Fruit fly (Drosophila melanogaster) whole organism, embryonic: ENCODE data around the gene Col4a1.

Experiments
- Atf6 ChIP-seq: fragments of 200-800 bp; sonication (Bioruptor generic); IDR thresholded peaks from 2 replicates; pipeline ENCODE4 v1.3.6; 2022; ENCODE audit warnings: missing biosample characterization, missing genetic modification characterization
- B-H2 ChIP-seq: fragments of 200-800 bp; sonication (Bioruptor generic); optimal IDR thresholded peaks from 2 replicates; lab custom pipeline; 2018; ENCODE audit warnings: missing biosample characterization, mild to moderate bottlenecking, missing genetic modification characterization
- Bgb ChIP-seq: fragments of 200-800 bp; sonication (Bioruptor generic); IDR thresholded peaks from 2 replicates; pipeline ENCODE4 v1.3.6; 2022; ENCODE audit warnings: missing biosample characterization, missing genetic modification characterization; ENCODE audit not compliant: partially characterized antibody
- CG10321 ChIP-seq: fragments of 200-800 bp; sonication (Bioruptor generic); IDR thresholded peaks from 2 replicates; pipeline ENCODE4 v1.3.6; 2022; ENCODE audit warnings: missing biosample characterization, missing genetic modification characterization
- CG11398 ChIP-seq: fragments of 200-800 bp; sonication (Bioruptor generic); optimal IDR thresholded peaks from 2 replicates; lab custom pipeline; 2016; ENCODE audit warnings: missing biosample characterization, missing genetic modification characterization
- CG1233 ChIP-seq: fragments of 200-800 bp; sonication (Bioruptor generic); optimal IDR thresholded peaks from 4 replicates; lab custom pipeline; 2018; ENCODE audit warnings: missing biosample characterization, mild to moderate bottlenecking, missing genetic modification characterization
- CG12744 ChIP-seq: fragments of 200-800 bp; sonication (Bioruptor generic); optimal IDR thresholded peaks from 2 replicates; lab custom pipeline; 2016; ENCODE audit warnings: missing biosample characterization, missing genetic modification characterization
- CG14014 ChIP-seq: fragments of 200-800 bp; sonication (Bioruptor generic); IDR thresholded peaks from 2 replicates; pipeline ENCODE4 v1.3.6; 2022; ENCODE audit warnings: missing biosample characterization, missing genetic modification characterization
- CG14710 ChIP-seq: fragments of 200-800 bp; sonication (Bioruptor generic); optimal IDR thresholded peaks from 3 replicates; lab custom pipeline; 2019; ENCODE audit warnings: missing biosample characterization, mild to moderate bottlenecking, missing genetic modification characterization, moderate library complexity
- CG15514 ChIP-seq: fragments of 200-800 bp; sonication (Bioruptor generic); optimal IDR thresholded peaks from 3 replicates; lab custom pipeline; 2017; ENCODE audit warnings: missing biosample characterization, missing genetic modification characterization, mild to moderate bottlenecking, moderate library complexity, missing genetic modification reagents
- CG15696 ChIP-seq: fragments of 200-800 bp; sonication (Bioruptor generic); optimal IDR thresholded peaks from 2 replicates; lab custom pipeline; 2019; ENCODE audit warnings: missing biosample characterization, mild to moderate bottlenecking, missing genetic modification characterization, moderate library complexity
- CG16779 ChIP-seq: fragments of 200-800 bp; sonication (Bioruptor generic); IDR thresholded peaks from 2 replicates; pipeline ENCODE4 v1.3.6; 2022; ENCODE audit warnings: missing biosample characterization, missing genetic modification characterization
- CG17568 ChIP-seq: fragments of 200-800 bp; sonication (Bioruptor generic); optimal IDR thresholded peaks from 2 replicates; lab custom pipeline; 2018; ENCODE audit warnings: missing biosample characterization, mild to moderate bottlenecking, missing genetic modification characterization, moderate library complexity
- CG1832 ChIP-seq: fragments of 200-800 bp; sonication (Bioruptor generic); optimal IDR thresholded peaks from 2 replicates; lab custom pipeline; 2017; ENCODE audit warnings: missing biosample characterization, mild to moderate bottlenecking, missing genetic modification characterization, inconsistent platforms
- CG18619 ChIP-seq: fragments of 200-800 bp; sonication (Bioruptor generic); optimal IDR thresholded peaks from 3 replicates; lab custom pipeline; 2017; ENCODE audit warnings: missing biosample characterization, mild to moderate bottlenecking, missing genetic modification characterization
- CG2712 ChIP-seq: fragments of 200-800 bp; optimal IDR thresholded peaks from 3 replicates; lab custom pipeline; 2019; ENCODE audit warnings: missing biosample characterization, mild to moderate bottlenecking, missing genetic modification characterization, moderate library complexity
- CG2889 ChIP-seq: fragments of 200-800 bp; sonication (Bioruptor generic); IDR thresholded peaks from 3 replicates; pipeline ENCODE4 v1.3.6; 2022; ENCODE audit warnings: missing biosample characterization, missing genetic modification characterization
- CG34376 ChIP-seq: fragments of 200-800 bp; sonication (Bioruptor generic); optimal IDR thresholded peaks from 2 replicates; lab custom pipeline; 2018; ENCODE audit warnings: missing biosample characterization, mild to moderate bottlenecking, missing genetic modification characterization
- CG4730 ChIP-seq: fragments of 200-800 bp; sonication (Bioruptor generic); IDR thresholded peaks from 2 replicates; pipeline ENCODE4 v1.3.6; 2022; ENCODE audit warnings: missing biosample characterization, missing genetic modification characterization
- CG6854 ChIP-seq: fragments of 200-800 bp; sonication (Bioruptor generic); optimal IDR thresholded peaks from 3 replicates; lab custom pipeline; 2017; ENCODE audit warnings: missing biosample characterization, mild to moderate bottlenecking, missing genetic modification characterization
- CG8478 ChIP-seq: fragments of >200 bp; optimal IDR thresholded peaks from 2 replicates; lab custom pipeline; 2018
- CG8765 ChIP-seq: fragments of 200-800 bp; sonication (Bioruptor generic); IDR thresholded peaks from 2 replicates; pipeline ENCODE4 v1.3.6; 2022; ENCODE audit warnings: missing biosample characterization, missing genetic modification characterization
- D ChIP-seq, 2 experiments: fragments of 200-800 bp in 1 of 2; fragments of >200 bp in 1 of 2; sonication (Bioruptor generic) in 1 of 2; optimal IDR thresholded peaks; 2 replicates in 1 of 2; 3 replicates in 1 of 2; lab custom pipeline; 2017; ENCODE audit warnings: mild to moderate bottlenecking in 1 of 2, missing biosample characterization in 1 of 2, missing genetic modification characterization in 1 of 2, missing genetic modification reagents in 1 of 2
- Elba2 ChIP-seq: fragments of 200-800 bp; sonication (Bioruptor generic); optimal IDR thresholded peaks from 3 replicates; lab custom pipeline; 2016; ENCODE audit warnings: missing biosample characterization, missing genetic modification characterization
- Fer3 ChIP-seq: fragments of 200-800 bp; sonication (Bioruptor generic); optimal IDR thresholded peaks from 2 replicates; lab custom pipeline; 2018; ENCODE audit warnings: missing biosample characterization, mild to moderate bottlenecking, missing genetic modification characterization, moderate library complexity
- HLH3B ChIP-seq: fragments of 200-800 bp; sonication (Bioruptor generic); IDR thresholded peaks from 2 replicates; pipeline ENCODE4 v1.3.6; 2022; ENCODE audit warnings: missing biosample characterization, missing genetic modification characterization
- Lhr ChIP-seq: fragments of 200-800 bp; sonication (Bioruptor generic); optimal IDR thresholded peaks from 3 replicates; lab custom pipeline; 2017; ENCODE audit warnings: mild to moderate bottlenecking, missing biosample characterization, missing genetic modification reagents, missing genetic modification characterization
- Lim3 ChIP-seq: fragments of 200-800 bp; sonication (Bioruptor generic); IDR thresholded peaks from 2 replicates; pipeline ENCODE4 v1.3.6; 2022; ENCODE audit warnings: missing biosample characterization, missing genetic modification characterization
- NC2β ChIP-seq: fragments of 200-800 bp; sonication (Bioruptor generic); optimal IDR thresholded peaks from 2 replicates; lab custom pipeline; 2016; ENCODE audit warnings: missing biosample characterization, missing genetic modification characterization
- Pdp1 ChIP-seq, 2 experiments: fragments of 200-800 bp; sonication (Bioruptor generic); optimal IDR thresholded peaks; 3 replicates each; lab custom pipeline; 2016; ENCODE audit warnings: missing biosample characterization in 2 of 2, missing genetic modification characterization in 2 of 2, mild to moderate bottlenecking in 1 of 2, moderate library complexity in 1 of 2
- Xbp1 ChIP-seq: fragments of 200-800 bp; sonication (Bioruptor generic); optimal IDR thresholded peaks from 3 replicates; lab custom pipeline; 2016; ENCODE audit warnings: missing biosample characterization, mild to moderate bottlenecking, missing genetic modification characterization
- abd-A ChIP-seq: fragments of 200-800 bp; sonication (Bioruptor generic); optimal IDR thresholded peaks from 3 replicates; lab custom pipeline; 2019; ENCODE audit warnings: missing biosample characterization, mild to moderate bottlenecking, missing genetic modification characterization, moderate library complexity
- bab2 ChIP-seq: fragments of 200-800 bp; sonication (Bioruptor generic); optimal IDR thresholded peaks from 2 replicates; lab custom pipeline; 2016; ENCODE audit warnings: missing biosample characterization, missing genetic modification characterization
- croc ChIP-seq: fragments of 200-800 bp; sonication (Bioruptor generic); conservative IDR thresholded peaks from 3 replicates; pipeline ENCODE4 v1.3.6; 2022; ENCODE audit warnings: missing biosample characterization, missing genetic modification characterization
- danr ChIP-seq: fragments of 200-800 bp; sonication (Bioruptor generic); IDR thresholded peaks from 2 replicates; pipeline ENCODE4 v1.3.6; 2022; ENCODE audit warnings: missing biosample characterization, missing genetic modification characterization
- exex ChIP-seq: fragments of 200-800 bp; sonication (Bioruptor generic); optimal IDR thresholded peaks from 4 replicates; lab custom pipeline; 2018; ENCODE audit warnings: missing biosample characterization, mild to moderate bottlenecking, missing genetic modification characterization, moderate library complexity
- fd3F ChIP-seq: fragments of 200-800 bp; sonication (Bioruptor generic); optimal IDR thresholded peaks from 2 replicates; lab custom pipeline; 2018; ENCODE audit warnings: missing biosample characterization, mild to moderate bottlenecking, missing genetic modification characterization, moderate library complexity
- fu2 ChIP-seq: fragments of 200-800 bp; sonication (Bioruptor generic); optimal IDR thresholded peaks from 2 replicates; lab custom pipeline; 2016; ENCODE audit warnings: missing biosample characterization, missing genetic modification characterization
- gfzf ChIP-seq: fragments of 200-800 bp; sonication (Bioruptor generic); optimal IDR thresholded peaks from 2 replicates; lab custom pipeline; 2016; ENCODE audit warnings: missing biosample characterization, mild to moderate bottlenecking, missing genetic modification characterization, moderate library complexity
- mld ChIP-seq: fragments of 200-800 bp; sonication (Bioruptor generic); IDR thresholded peaks from 3 replicates; pipeline ENCODE4 v1.3.6; 2022; ENCODE audit warnings: missing biosample characterization, missing genetic modification characterization; ENCODE audit not compliant: partially characterized antibody
- pan ChIP-seq, 4 experiments: fragments of >200 bp in 3 of 4; fragments of 200-800 bp in 1 of 4; sonication (Bioruptor generic) in 1 of 4; optimal IDR thresholded peaks in 3 of 4; IDR thresholded peaks in 1 of 4; 2 replicates each; pipeline versions ENCODE4 v1.3.6 to Lab custom; 2017 to 2022; ENCODE audit warnings: missing biosample characterization in 2 of 4, missing genetic modification characterization in 2 of 4, mixed read lengths in 1 of 4
- ranshi ChIP-seq: fragments of 200-800 bp; sonication (Bioruptor generic); IDR thresholded peaks from 2 replicates; pipeline ENCODE4 v1.3.6; 2022; ENCODE audit warnings: missing biosample characterization, missing genetic modification characterization
- shn ChIP-seq: fragments of 200-800 bp; sonication (Bioruptor generic); optimal IDR thresholded peaks from 3 replicates; lab custom pipeline; 2016; ENCODE audit warnings: missing biosample characterization, missing genetic modification characterization
- sima ChIP-seq: fragments of 200-800 bp; sonication (Bioruptor generic); optimal IDR thresholded peaks from 2 replicates; lab custom pipeline; 2016; ENCODE audit warnings: missing biosample characterization, missing genetic modification characterization
- sqz ChIP-seq: fragments of 200-800 bp; sonication (Bioruptor generic); optimal IDR thresholded peaks from 3 replicates; lab custom pipeline; 2018; ENCODE audit warnings: missing biosample characterization, mild to moderate bottlenecking, missing genetic modification characterization
- sr ChIP-seq: fragments of 200-800 bp; sonication (Bioruptor generic); IDR thresholded peaks from 3 replicates; pipeline ENCODE4 v1.3.6; 2022; ENCODE audit warnings: missing biosample characterization, missing genetic modification characterization
- wor ChIP-seq: fragments of 200-800 bp; sonication (Bioruptor generic); IDR thresholded peaks from 2 replicates; pipeline ENCODE4 v1.3.6; 2022; ENCODE audit warnings: missing biosample characterization, missing genetic modification characterization
- zen ChIP-seq: fragments of 200-800 bp; sonication (Bioruptor generic); optimal IDR thresholded peaks from 3 replicates; lab custom pipeline; 2018; ENCODE audit warnings: missing biosample characterization, mild to moderate bottlenecking, missing genetic modification characterization, moderate library complexity

Gene Col4a1

DNA sequence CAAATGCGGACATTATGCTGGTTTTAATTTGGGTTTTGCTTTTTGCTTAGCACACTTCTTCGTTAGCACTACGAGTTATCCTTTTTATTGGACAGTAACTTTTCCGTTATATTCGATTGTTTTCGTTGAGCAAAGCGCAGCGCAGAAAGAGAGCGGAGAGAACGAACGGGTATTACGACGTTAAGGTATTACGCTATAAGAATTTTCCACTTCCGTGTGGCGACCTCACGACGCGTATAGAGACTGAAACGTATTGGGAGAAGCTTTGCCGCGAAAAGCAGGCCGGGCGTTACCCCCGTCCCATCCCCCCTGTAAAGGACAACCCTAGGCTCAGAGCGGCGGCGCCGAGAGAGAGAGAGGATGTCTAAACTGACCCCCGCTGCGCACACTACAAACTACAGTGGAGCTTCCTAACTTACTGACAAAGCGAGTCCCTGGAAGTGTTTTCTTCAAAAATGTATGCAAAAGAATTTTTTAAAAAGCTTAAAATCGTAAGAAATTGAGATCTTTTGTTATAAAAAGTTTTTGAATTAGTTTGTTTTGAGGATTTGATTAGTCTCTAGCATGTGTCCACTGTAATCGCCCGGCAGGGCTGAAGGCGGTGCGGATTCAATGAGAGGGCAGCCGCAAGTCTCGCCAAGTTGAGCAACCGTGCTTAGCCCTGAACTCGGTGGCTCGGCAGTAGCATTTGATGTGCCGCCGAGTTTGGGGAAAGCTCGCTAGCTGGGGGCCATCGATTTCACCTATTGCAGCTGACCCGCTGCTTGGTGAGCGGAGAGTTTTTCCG is 24.5 kb upstream of the Col4a1 start (continued):
- TF ChIP-seq CG15514 (peak; percentile 92), HLH3B (peak; percentile 97), CG2712 (tag; lab: Kevin White, UChicago) (peak; percentile 94), zen (tag; lab: Kevin White, UChicago) (peak; percentile 88), CG17568 (GFP tag; lab: Kevin White, UChicago) (peak; percentile 90), CG2889 (GFP tag; lab: Robert Waterston, UW) (peak; percentile 91), sima (GFP tag; lab: Kevin White, UChicago) (peak; percentile 87), exex (tag; lab: Kevin White, UChicago) (peak; percentile 88), sqz (GFP tag; lab: Kevin White, UChicago) (peak; percentile 81), fd3F (GFP tag; lab: Kevin White, UChicago) (peak; percentile 94), D (optimal IDR thresholded peaks at IDR 0.05; lab: Kevin White, UChicago) (no peak), D (GFP tag; optimal IDR thresholded peaks at IDR 0.05; lab: Kevin White, UChicago) (peak; percentile 87), Elba2 (GFP tag; lab: Kevin White, UChicago) (no peak), CG1233 (GFP tag; lab: Kevin White, UChicago) (peak; percentile 93), CG12744 (GFP tag; lab: Kevin White, UChicago) (peak; percentile 95), fu2 (peak; percentile 95), Lhr (GFP tag; lab: Kevin White, UChicago) (peak; percentile 67), croc (GFP tag; lab: Robert Waterston, UW) (peak; percentile 89), CG14014 (GFP tag; lab: Robert Waterston, UW) (peak; percentile 98), NC2β (GFP tag; lab: Kevin White, UChicago) (peak; percentile 90), CG8765 (peak; percentile 83), Fer3 (tag; lab: Kevin White, UChicago) (peak; percentile 97), Lim3 (GFP tag; lab: Robert Waterston, UW) (peak; percentile 84), CG8478 (lab: Kevin White, UChicago) (no peak), bab2 (GFP tag; lab: Kevin White, UChicago) (peak; percentile 96), CG10321 (GFP tag; lab: Robert Waterston, UW) (peak; percentile 65; the same call in 1 of the 2 replicates), CG1832 (GFP tag; lab: Kevin White, UChicago) (peak; percentile 30), CG11398 (GFP tag; lab: Kevin White, UChicago) (peak; percentile 91), ranshi (GFP tag; lab: Robert Waterston, UW) (peak; percentile 97), CG14710 (peak; percentile 84), pan (optimal IDR thresholded peaks at IDR 0.05; lab: Kevin White, UChicago) (no peak), pan (GFP tag; optimal IDR thresholded peaks at IDR 0.05 in 1 of 2, IDR thresholded peaks at IDR 0.05 in 1 of 2) (peak in 1 of 2 experiments; percentile 97), gfzf (GFP tag; lab: Kevin White, UChicago) (peak; percentile 11), CG6854 (GFP tag; lab: Kevin White, UChicago) (peak; percentile 94), CG4730 (GFP tag; lab: Robert Waterston, UW) (peak; percentile 94), CG16779 (peak; percentile 93), danr (GFP tag; lab: Robert Waterston, UW) (peak; percentile 90), B-H2 (GFP tag; lab: Kevin White, UChicago) (peak; percentile 97), wor (GFP tag; lab: Robert Waterston, UW) (peak; percentile 90), Bgb (GFP tag; lab: Robert Waterston, UW) (no peak), Xbp1 (GFP tag; lab: Kevin White, UChicago) (peak; percentile 96), CG34376 (GFP tag; lab: Kevin White, UChicago) (peak; percentile 97), CG15696 (tag; lab: Kevin White, UChicago) (peak; percentile 80), Atf6 (GFP tag; lab: Robert Waterston, UW) (peak; percentile 96), abd-A (tag; lab: Kevin White, UChicago) (peak; percentile 77), mld (GFP tag; lab: Robert Waterston, UW) (no peak), CG18619 (GFP tag; lab: Kevin White, UChicago) (peak; percentile 91), Pdp1 (GFP tag; optimal IDR thresholded peaks at IDR 0.05; lab: Kevin White, UChicago) (peak; percentile 94 to 96), sr (GFP tag; lab: Robert Waterston, UW) (peak; percentile 62), shn (GFP tag; lab: Kevin White, UChicago) (peak; percentile 91)
